Fruit fly (Drosophila melanogaster): Measurements from ENCODE around the gene CG7246.

The CG7246 gene

dm6 chrX:9075641-9076324, 5.1 kb downstream of the CG7246 start (continued):
- TF ChIP-seq Sox100B (GFP tag; optimal IDR thresholded peaks at IDR 0.05) (peak; percentile 57), sens (GFP tag) (peak; percentile 64), Hsf (GFP tag; optimal IDR thresholded peaks at IDR 0.05) (no peak), shn (GFP tag; optimal IDR thresholded peaks at IDR 0.05) (no peak), gt (GFP tag; IDR thresholded peaks at IDR 0.05) (no peak), CG9932 (GFP tag; IDR thresholded peaks at IDR 0.05) (no peak), CG15269 (tag; optimal IDR thresholded peaks at IDR 0.05) (peak; percentile 5), mld (GFP tag; IDR thresholded peaks at IDR 0.05; ENCODE audit: partially characterized antibody) (no peak), eyg (GFP tag; optimal IDR thresholded peaks at IDR 0.05) (no peak), Drgx (GFP tag; IDR thresholded peaks at IDR 0.05) (peak; percentile 41; the same call in 1 of the 2 replicates), CG6791 (GFP tag; IDR thresholded peaks at IDR 0.05; ENCODE audit: partially characterized antibody) (no peak), Ptx1 (GFP tag; IDR thresholded peaks at IDR 0.05) (0 out of 2 replicates have a peak, but pooled peaks have one; percentile 11), CG4404 (GFP tag; IDR thresholded peaks at IDR 0.05) (no peak), ato (GFP tag; IDR thresholded peaks at IDR 0.05; ENCODE audit: partially characterized antibody) (no peak), CG10979 (tag; optimal IDR thresholded peaks at IDR 0.05) (peak; percentile 8), CG7839 (tag; optimal IDR thresholded peaks at IDR 0.05) (peak; percentile 26), CG17385 (GFP tag; optimal IDR thresholded peaks at IDR 0.05) (peak; percentile 30), ind (GFP tag; optimal IDR thresholded peaks at IDR 0.05) (peak; percentile 7), CHES-1-like (GFP tag; optimal IDR thresholded peaks at IDR 0.05) (no peak), CG6765 (GFP tag; optimal IDR thresholded peaks at IDR 0.05) (no peak), grau (tag; optimal IDR thresholded peaks at IDR 0.05) (no peak), Mrtf (GFP tag; IDR thresholded peaks at IDR 0.05) (no peak), kni (GFP tag; optimal IDR thresholded peaks at IDR 0.05) (no peak), vvl (GFP tag; IDR thresholded peaks at IDR 0.05) (0 out of 2 replicates have a peak, but pooled peaks have one; percentile 10), odd (GFP tag; optimal IDR thresholded peaks at IDR 0.05) (peak; percentile 2), CoRest (tag; optimal IDR thresholded peaks at IDR 0.05) (peak; percentile 15), fd96Cb (tag; optimal IDR thresholded peaks at IDR 0.05) (peak; percentile 11), Oli (tag; optimal IDR thresholded peaks at IDR 0.05) (peak; percentile 16), CG11695 (GFP tag; IDR thresholded peaks at IDR 0.05) (no peak), CG12071 (GFP tag; optimal IDR thresholded peaks at IDR 0.05) (no peak), Lim3 (GFP tag; IDR thresholded peaks at IDR 0.05) (no peak), CG31441 (GFP tag; IDR thresholded peaks at IDR 0.05) (peak; percentile 41; the same call in 1 of the 2 replicates), tgo (GFP tag; IDR thresholded peaks at IDR 0.05) (no peak), row (GFP tag; IDR thresholded peaks at IDR 0.05) (0 out of 3 replicates have a peak, but pooled peaks have one; percentile 23), dysf (GFP tag; IDR thresholded peaks at IDR 0.05) (0 out of 3 replicates have a peak, but pooled peaks have one; percentile 30), Elba2 (GFP tag; optimal IDR thresholded peaks at IDR 0.05) (no peak), CG7786 (GFP tag; optimal IDR thresholded peaks at IDR 0.05) (no peak), fd102C (GFP tag; optimal IDR thresholded peaks at IDR 0.05) (no peak), Med (GFP tag) (peak; percentile 73), Nf-YA (GFP tag; IDR thresholded peaks at IDR 0.05) (no peak), pum (GFP tag; optimal IDR thresholded peaks at IDR 0.05) (no peak), Blimp-1 (GFP tag; optimal IDR thresholded peaks at IDR 0.05) (peak; percentile 26), Dbx (GFP tag; IDR thresholded peaks at IDR 0.05) (no peak)
